Worm (Caenorhabditis elegans) whole organism, young adult: Measurements from ENCODE around the gene W09C2.8.

ENCODE experiments used
- B0035.1 ChIP-seq: sonication (generic microtip); optimal IDR thresholded peaks from 2 replicates; lab custom pipeline; 2016; ENCODE audit warnings: missing genetic modification characterization, mild to moderate bottlenecking, missing compliant biosample characterization, missing genotype, missing genetic modification reagents
- D2030.7 ChIP-seq: fragments of 200-800 bp; sonication (Bioruptor generic); IDR thresholded peaks from 2 replicates; pipeline ENCODE4 v1.3.6; 2022; ENCODE audit warnings: missing genetic modification reagents, missing genetic modification characterization, missing compliant biosample characterization
- F10E7.11 ChIP-seq: sonication (generic microtip); optimal IDR thresholded peaks from 2 replicates; lab custom pipeline; 2017; ENCODE audit warnings: mild to moderate bottlenecking, missing genetic modification characterization, moderate library complexity, missing compliant biosample characterization
- F33H1.4 ChIP-seq: fragments of 200-800 bp; sonication (Bioruptor generic); IDR thresholded peaks from 2 replicates; pipeline ENCODE4 v1.3.6; 2022; ENCODE audit warnings: missing genetic modification reagents, missing genetic modification characterization, missing compliant biosample characterization
- F55B11.4 ChIP-seq: sonication (generic microtip); optimal IDR thresholded peaks from 2 replicates; lab custom pipeline; 2016; ENCODE audit warnings: missing compliant biosample characterization, missing genetic modification characterization, borderline replicate concordance; ENCODE audit not compliant: insufficient read depth
- Y56A3A.18 ChIP-seq: fragments of 200-800 bp; sonication (Bioruptor generic); IDR thresholded peaks from 2 replicates; pipeline ENCODE4 v1.3.6; 2022; ENCODE audit warnings: missing genetic modification reagents, missing genetic modification characterization, missing compliant biosample characterization
- aptf-3 ChIP-seq: fragments of 200-800 bp; sonication (Bioruptor generic); IDR thresholded peaks from 2 replicates; pipeline ENCODE4 v1.3.6; 2022; ENCODE audit warnings: missing genetic modification characterization, missing compliant biosample characterization
- attf-5 ChIP-seq: fragments of 200-800 bp; sonication (Bioruptor generic); optimal IDR thresholded peaks from 2 replicates; lab custom pipeline; 2018; ENCODE audit warnings: mild to moderate bottlenecking, missing genetic modification characterization, missing compliant biosample characterization
- attf-6 ChIP-seq: fragments of 200-800 bp; sonication (Bioruptor generic); IDR thresholded peaks from 2 replicates; pipeline ENCODE4 v1.3.6; 2022; ENCODE audit warnings: missing genetic modification reagents, missing genetic modification characterization, missing compliant biosample characterization
- bed-2 ChIP-seq: fragments of 200-800 bp; sonication (Bioruptor generic); IDR thresholded peaks from 2 replicates; pipeline ENCODE4 v1.3.6; 2022; ENCODE audit warnings: missing genetic modification reagents, missing genetic modification characterization, missing compliant biosample characterization
- ccch-3 ChIP-seq: fragments of 200-800 bp; sonication (Bioruptor generic); optimal IDR thresholded peaks from 2 replicates; lab custom pipeline; 2018; ENCODE audit warnings: mild to moderate bottlenecking, missing genetic modification characterization, missing compliant biosample characterization
- cebp-2 ChIP-seq: fragments of 200-800 bp; sonication (Bioruptor generic); IDR thresholded peaks from 2 replicates; pipeline ENCODE4 v1.3.6; 2022; ENCODE audit warnings: missing genetic modification characterization, missing compliant biosample characterization
- ceh-27 ChIP-seq: fragments of 200-800 bp; sonication (Bioruptor generic); optimal IDR thresholded peaks from 2 replicates; lab custom pipeline; 2018; ENCODE audit warnings: mild to moderate bottlenecking, missing genetic modification characterization, moderate library complexity, missing compliant biosample characterization
- dox-1 ChIP-seq: fragments of 200-800 bp; sonication (Bioruptor generic); IDR thresholded peaks from 2 replicates; pipeline ENCODE4 v1.3.6; 2022; ENCODE audit warnings: missing genetic modification reagents, missing genetic modification characterization, missing compliant biosample characterization
- him-1 ChIP-seq: sonication (generic microtip); optimal IDR thresholded peaks from 2 replicates; lab custom pipeline; 2016; ENCODE audit warnings: missing genotype, missing genetic modification reagents, missing genetic modification characterization, missing compliant biosample characterization
- hmg-1.2 ChIP-seq: fragments of 200-800 bp; sonication (Bioruptor generic); IDR thresholded peaks from 2 replicates; pipeline ENCODE4 v1.3.6; 2022; ENCODE audit warnings: missing genetic modification reagents, missing genetic modification characterization, missing compliant biosample characterization
- lag-1 ChIP-seq: fragments of 200-800 bp; sonication (Bioruptor generic); IDR thresholded peaks from 2 replicates; pipeline ENCODE4 v1.3.6; 2022; ENCODE audit warnings: missing genetic modification reagents, missing genetic modification characterization, missing compliant biosample characterization
- lin-40 ChIP-seq: sonication (generic microtip); optimal IDR thresholded peaks from 2 replicates; lab custom pipeline; 2016; ENCODE audit warnings: missing genetic modification characterization, mild to moderate bottlenecking, missing compliant biosample characterization, missing genotype, missing genetic modification reagents
- lin-54 ChIP-seq: fragments of 200-800 bp; sonication (Bioruptor generic); optimal IDR thresholded peaks from 2 replicates; lab custom pipeline; 2018; ENCODE audit warnings: mild to moderate bottlenecking, missing genetic modification characterization, missing compliant biosample characterization
- lsy-27 ChIP-seq: sonication (generic microtip); optimal IDR thresholded peaks from 2 replicates; lab custom pipeline; 2017; ENCODE audit warnings: missing genetic modification characterization, mild to moderate bottlenecking, missing compliant biosample characterization, antibody characterized with exemption, missing genotype, borderline replicate concordance; ENCODE audit not compliant: insufficient read depth
- madf-3 ChIP-seq: fragments of 200-800 bp; sonication (Bioruptor generic); IDR thresholded peaks from 2 replicates; pipeline ENCODE4 v1.3.6; 2022; ENCODE audit warnings: missing genetic modification reagents, missing genetic modification characterization, missing compliant biosample characterization
- madf-6 ChIP-seq: fragments of 200-800 bp; sonication (Bioruptor generic); IDR thresholded peaks from 2 replicates; pipeline ENCODE4 v1.3.6; 2022; ENCODE audit warnings: missing genetic modification reagents, missing genetic modification characterization, missing compliant biosample characterization
- mxl-1 ChIP-seq: sonication (generic microtip); optimal IDR thresholded peaks from 2 replicates; lab custom pipeline; 2016; ENCODE audit warnings: missing genetic modification characterization, missing compliant biosample characterization
- nhr-179 ChIP-seq: sonication (generic microtip); optimal IDR thresholded peaks from 2 replicates; lab custom pipeline; 2016; ENCODE audit warnings: mild to moderate bottlenecking, missing genetic modification characterization, missing compliant biosample characterization
- nhr-27 ChIP-seq: fragments of 200-800 bp; sonication (Bioruptor generic); optimal IDR thresholded peaks from 2 replicates; lab custom pipeline; 2018; ENCODE audit warnings: mild to moderate bottlenecking, missing genetic modification characterization, moderate library complexity, missing compliant biosample characterization
- nhr-80 ChIP-seq: sonication (generic microtip); optimal IDR thresholded peaks from 2 replicates; lab custom pipeline; 2016; ENCODE audit warnings: missing genetic modification characterization, missing compliant biosample characterization
- pbrm-1 ChIP-seq: fragments of 200-800 bp; sonication (Bioruptor generic); IDR thresholded peaks from 2 replicates; pipeline ENCODE4 v1.3.6; 2022; ENCODE audit warnings: missing genetic modification reagents, missing genetic modification characterization, missing compliant biosample characterization
- snpc-4 ChIP-seq, 5 experiments: fragments of 150-350 bp in 1 of 5; sonication (generic microtip) in 4 of 5; optimal IDR thresholded peaks; 2 replicates each; lab custom pipeline; 2014 to 2018; ENCODE audit warnings: missing genetic modification characterization in 5 of 5, missing biosample characterization in 3 of 5, antibody characterized with exemption in 2 of 5, mild to moderate bottlenecking in 2 of 5, missing compliant biosample characterization in 2 of 5, missing genotype in 2 of 5, moderate library complexity in 2 of 5, missing genetic modification reagents in 1 of 5
- tbp1 ChIP-seq: fragments of 200-800 bp; sonication (Bioruptor generic); optimal IDR thresholded peaks from 2 replicates; lab custom pipeline; 2018; ENCODE audit warnings: mild to moderate bottlenecking, missing genetic modification characterization, missing compliant biosample characterization
- tlf-1 ChIP-seq: fragments of 200-800 bp; sonication (Bioruptor generic); optimal IDR thresholded peaks from 2 replicates; lab custom pipeline; 2018; ENCODE audit warnings: mild to moderate bottlenecking, missing genetic modification characterization, missing compliant biosample characterization
- ztf-25 ChIP-seq: fragments of 200-800 bp; sonication (Bioruptor generic); IDR thresholded peaks from 2 replicates; pipeline ENCODE4 v1.3.6; 2022; ENCODE audit warnings: missing genetic modification reagents, missing genetic modification characterization, missing compliant biosample characterization
- ztf-3 ChIP-seq: fragments of 200-800 bp; sonication (Bioruptor generic); optimal IDR thresholded peaks from 2 replicates; lab custom pipeline; 2018; ENCODE audit warnings: mild to moderate bottlenecking, missing genetic modification characterization, missing compliant biosample characterization

Gene W09C2.8

ce11 chrIV:9610923-9611322, 13.3 kb downstream of the W09C2.8 start (continued):
- TF ChIP-seq lin-40 (tag; lab: Kevin White, UChicago) = no peak
- TF ChIP-seq bed-2 (GFP tag; lab: Robert Waterston, UW) = no peak

ce11 chrIV:9609095-9609494, 15.1 kb downstream of the W09C2.8 start:
- TF ChIP-seq cebp-2 (GFP tag; lab: Robert Waterston, UW) (no peak), lin-54 (no peak), nhr-27 (tag; lab: Kevin White, UChicago) (no peak)

- TF ChIP-seq him-1 (tag; lab: Kevin White, UChicago) (no peak), D2030.7 (GFP tag; lab: Robert Waterston, UW) (no peak), Y56A3A.18 (GFP tag; lab: Robert Waterston, UW) (no peak), lag-1 (no peak), pbrm-1 (GFP tag; lab: Robert Waterston, UW) (no peak), attf-5 (no peak), nhr-179 (tag; lab: Kevin White, UChicago) (no peak), lsy-27 (tag; lab: Kevin White, UChicago) (no peak), hmg-1.2 (GFP tag; lab: Robert Waterston, UW) (no peak), B0035.1 (tag; lab: Kevin White, UChicago) (no peak), tbp1 (GFP tag; lab: Kevin White, UChicago) (no peak), snpc-4 (GFP tag; optimal IDR thresholded peaks at IDR 0.05; lab: Kevin White, UChicago) (no peak), snpc-4 (tag; optimal IDR thresholded peaks at IDR 0.05; lab: Kevin White, UChicago) (no peak), ceh-27 (GFP tag; lab: Kevin White, UChicago) (no peak)
Measured at ce11 chrIV:9607945-9608344, 16.2 kb downstream of the W09C2.8 start.

ce11 chrIV:9601595-9601994, 22.6 kb downstream of the W09C2.8 start, which contains the start of gene aat-1:
Gene aat-1 (minus strand): TSS chrIV:9601695.
- no peak for TF ChIP-seq ztf-3 (GFP tag; lab: Kevin White, UChicago)
- TF ChIP-seq F33H1.4 = no peak
- TF ChIP-seq madf-6 (GFP tag; lab: Robert Waterston, UW) = no peak
- no peak for TF ChIP-seq dox-1 (GFP tag; lab: Robert Waterston, UW)
- TF ChIP-seq aptf-3 = no peak
- TF ChIP-seq tlf-1 (GFP tag; lab: Kevin White, UChicago) = no peak
- TF ChIP-seq ccch-3 (GFP tag; lab: Kevin White, UChicago) = no peak
- no peak for TF ChIP-seq F55B11.4 (tag; lab: Kevin White, UChicago)
- TF ChIP-seq attf-6 = no peak
- TF ChIP-seq ztf-25 (GFP tag; lab: Robert Waterston, UW) = no peak
- TF ChIP-seq madf-3 (GFP tag; lab: Robert Waterston, UW) = no peak
- no peak for TF ChIP-seq F10E7.11 (tag; lab: Kevin White, UChicago)
- TF ChIP-seq nhr-80 (tag; lab: Kevin White, UChicago) = no peak
- TF ChIP-seq mxl-1 = no peak
- TF ChIP-seq ceh-27 (GFP tag; lab: Kevin White, UChicago) = no peak
- no peak for TF ChIP-seq lsy-27 (tag; lab: Kevin White, UChicago)
- TF ChIP-seq nhr-27 (tag; lab: Kevin White, UChicago) = no peak
